Fruit fly (Drosophila melanogaster) whole organism, embryonic: Measurements from ENCODE around the gene CG14219.
A peak's percentile ranks its signal among the peaks of the same experiment; 100 is the strongest.

ENCODE experiments used
- BEAF-32 ChIP-seq: fragments of 200-800 bp; sonication (Bioruptor generic); optimal IDR thresholded peaks from 3 replicates; lab custom pipeline; 2017; ENCODE audit warnings: missing biosample characterization, missing genetic modification characterization, mild to moderate bottlenecking, moderate library complexity, missing genetic modification reagents
- CG10147 ChIP-seq: fragments of 200-800 bp; sonication (Bioruptor generic); optimal IDR thresholded peaks from 2 replicates; lab custom pipeline; 2019; ENCODE audit warnings: missing biosample characterization, mild to moderate bottlenecking, missing genetic modification characterization, moderate library complexity
- CG1024 ChIP-seq: fragments of 200-800 bp; sonication (Bioruptor generic); IDR thresholded peaks from 2 replicates; pipeline ENCODE4 v1.3.6; 2022; ENCODE audit warnings: missing biosample characterization, missing genetic modification characterization
- CG10979 ChIP-seq: fragments of 200-800 bp; sonication (Bioruptor generic); optimal IDR thresholded peaks from 2 replicates; lab custom pipeline; 2018; ENCODE audit warnings: missing biosample characterization, mild to moderate bottlenecking, missing genetic modification characterization, moderate library complexity
- CG1233 ChIP-seq: fragments of 200-800 bp; sonication (Bioruptor generic); optimal IDR thresholded peaks from 4 replicates; lab custom pipeline; 2018; ENCODE audit warnings: missing biosample characterization, mild to moderate bottlenecking, missing genetic modification characterization
- CG13894 ChIP-seq: fragments of 200-800 bp; sonication (Bioruptor generic); optimal IDR thresholded peaks from 3 replicates; lab custom pipeline; 2018; ENCODE audit warnings: missing biosample characterization, mild to moderate bottlenecking, missing genetic modification characterization, moderate library complexity
- CG17829 ChIP-seq: fragments of 200-800 bp; optimal IDR thresholded peaks from 2 replicates; lab custom pipeline; 2019; ENCODE audit warnings: missing biosample characterization, mild to moderate bottlenecking, missing genetic modification characterization, moderate library complexity
- CG18599 ChIP-seq: fragments of 200-800 bp; sonication (Bioruptor generic); optimal IDR thresholded peaks from 3 replicates; lab custom pipeline; 2017; ENCODE audit warnings: missing biosample characterization, missing genetic modification characterization, mild to moderate bottlenecking, moderate library complexity, missing genetic modification reagents
- CG33213 ChIP-seq: fragments of 200-800 bp; sonication (Bioruptor generic); optimal IDR thresholded peaks from 3 replicates; lab custom pipeline; 2016; ENCODE audit warnings: missing biosample characterization, missing genetic modification characterization
- CG4404 ChIP-seq: fragments of 200-800 bp; sonication (Bioruptor generic); IDR thresholded peaks from 2 replicates; pipeline ENCODE4 v1.3.6; 2022; ENCODE audit warnings: missing biosample characterization, missing genetic modification characterization
- CG4617 ChIP-seq: fragments of 200-800 bp; sonication (Bioruptor generic); optimal IDR thresholded peaks from 3 replicates; lab custom pipeline; 2016; ENCODE audit warnings: missing biosample characterization, missing genetic modification characterization, borderline replicate concordance
- CG7786 ChIP-seq: fragments of 200-800 bp; sonication (Bioruptor generic); optimal IDR thresholded peaks from 2 replicates; lab custom pipeline; 2016; ENCODE audit warnings: missing biosample characterization, missing genetic modification characterization
- CG8281 ChIP-seq: fragments of 200-800 bp; sonication (Bioruptor generic); optimal IDR thresholded peaks from 2 replicates; lab custom pipeline; 2018; ENCODE audit warnings: missing biosample characterization, mild to moderate bottlenecking, missing genetic modification characterization, moderate library complexity
- CG8924 ChIP-seq: fragments of 200-800 bp; optimal IDR thresholded peaks from 3 replicates; lab custom pipeline; 2019; ENCODE audit warnings: missing biosample characterization, mild to moderate bottlenecking, missing genetic modification characterization, moderate library complexity
- CG9876 ChIP-seq: fragments of 200-800 bp; sonication (Bioruptor generic); optimal IDR thresholded peaks from 2 replicates; lab custom pipeline; 2016; ENCODE audit warnings: missing biosample characterization, missing genetic modification characterization
- Chrac-16 ChIP-seq: fragments of 200-800 bp; sonication (Bioruptor generic); optimal IDR thresholded peaks from 3 replicates; lab custom pipeline; 2016; ENCODE audit warnings: missing biosample characterization, missing genetic modification characterization
- D19A ChIP-seq: fragments of 200-800 bp; optimal IDR thresholded peaks from 3 replicates; lab custom pipeline; 2019; ENCODE audit warnings: missing biosample characterization, mild to moderate bottlenecking, missing genetic modification characterization, moderate library complexity
- Deaf1 ChIP-seq: fragments of 200-800 bp; optimal IDR thresholded peaks from 3 replicates; lab custom pipeline; 2019; ENCODE audit warnings: missing biosample characterization, mild to moderate bottlenecking, missing genetic modification characterization, moderate library complexity
- Fer1 ChIP-seq: fragments of 200-800 bp; sonication (Bioruptor generic); optimal IDR thresholded peaks from 2 replicates; lab custom pipeline; 2017; ENCODE audit warnings: missing biosample characterization, mild to moderate bottlenecking, missing genetic modification characterization
- H15 ChIP-seq: fragments of 200-800 bp; sonication (Bioruptor generic); IDR thresholded peaks from 3 replicates; pipeline ENCODE4 v1.3.6; 2022; ENCODE audit warnings: missing biosample characterization, missing genetic modification characterization
- HmgZ ChIP-seq: fragments of 200-800 bp; sonication (Bioruptor generic); optimal IDR thresholded peaks from 2 replicates; lab custom pipeline; 2018; ENCODE audit warnings: missing biosample characterization, mild to moderate bottlenecking, missing genetic modification characterization
- Hr3 ChIP-seq: fragments of 200-800 bp; sonication (Bioruptor generic); optimal IDR thresholded peaks from 3 replicates; lab custom pipeline; 2016; ENCODE audit warnings: missing biosample characterization, missing genetic modification characterization
- Hr51 ChIP-seq, 2 experiments: fragments of 200-800 bp; sonication (Bioruptor generic); optimal IDR thresholded peaks; 2 replicates in 1 of 2; 3 replicates in 1 of 2; lab custom pipeline; 2016 to 2018; ENCODE audit warnings: missing biosample characterization in 2 of 2, missing genetic modification characterization in 2 of 2, mild to moderate bottlenecking in 1 of 2, moderate library complexity in 1 of 2
- MTF-1 ChIP-seq: fragments of 200-800 bp; sonication (Bioruptor generic); optimal IDR thresholded peaks from 2 replicates; lab custom pipeline; 2018; ENCODE audit warnings: missing biosample characterization, mild to moderate bottlenecking, missing genetic modification characterization, borderline replicate concordance
- Oaz ChIP-seq: fragments of 200-800 bp; sonication (Bioruptor generic); IDR thresholded peaks from 2 replicates; pipeline ENCODE4 v1.3.6; 2022; ENCODE audit warnings: missing biosample characterization, missing genetic modification characterization
- Side ChIP-seq: fragments of 200-800 bp; sonication (Bioruptor generic); optimal IDR thresholded peaks from 2 replicates; lab custom pipeline; 2016; ENCODE audit warnings: missing biosample characterization, missing genetic modification characterization
- Tbp ChIP-seq: fragments of >200 bp; optimal IDR thresholded peaks from 2 replicates; lab custom pipeline; 2018; ENCODE audit warnings: missing biosample characterization, missing genetic modification characterization
- bcd ChIP-seq: fragments of 200-800 bp; sonication (Bioruptor generic); optimal IDR thresholded peaks from 2 replicates; lab custom pipeline; 2017; ENCODE audit warnings: missing biosample characterization, mild to moderate bottlenecking, missing genetic modification characterization
- caup ChIP-seq: fragments of 200-800 bp; sonication (Bioruptor generic); optimal IDR thresholded peaks from 3 replicates; lab custom pipeline; 2017; ENCODE audit warnings: missing biosample characterization, mild to moderate bottlenecking, missing genetic modification characterization, moderate library complexity; ENCODE audit not compliant: severe bottlenecking
- dan ChIP-seq: fragments of 200-800 bp; sonication (Bioruptor generic); IDR thresholded peaks from 2 replicates; pipeline ENCODE4 v1.3.6; 2022; ENCODE audit warnings: missing biosample characterization, missing genetic modification characterization
- exex ChIP-seq: fragments of 200-800 bp; sonication (Bioruptor generic); optimal IDR thresholded peaks from 4 replicates; lab custom pipeline; 2018; ENCODE audit warnings: missing biosample characterization, mild to moderate bottlenecking, missing genetic modification characterization, moderate library complexity
- eyg ChIP-seq: fragments of 200-800 bp; sonication (Bioruptor generic); optimal IDR thresholded peaks from 3 replicates; lab custom pipeline; 2016; ENCODE audit warnings: missing biosample characterization, missing genetic modification characterization
- ham ChIP-seq: fragments of 200-800 bp; sonication (Bioruptor generic); IDR thresholded peaks from 2 replicates; pipeline ENCODE4 v1.3.6; 2022; ENCODE audit warnings: missing biosample characterization, missing genetic modification characterization
- her ChIP-seq: fragments of 200-800 bp; sonication (Bioruptor generic); optimal IDR thresholded peaks from 2 replicates; lab custom pipeline; 2016; ENCODE audit warnings: missing biosample characterization, missing genetic modification characterization
- jumu ChIP-seq: fragments of 200-800 bp; sonication (Bioruptor generic); optimal IDR thresholded peaks from 3 replicates; lab custom pipeline; 2016; ENCODE audit warnings: missing biosample characterization, missing genetic modification characterization
- lbe ChIP-seq: fragments of 200-800 bp; sonication (Bioruptor generic); optimal IDR thresholded peaks from 2 replicates; lab custom pipeline; 2016; ENCODE audit warnings: missing biosample characterization, mild to moderate bottlenecking, missing genetic modification characterization
- lola ChIP-seq, 3 experiments: fragments of >200 bp in 2 of 3; fragments of 200-800 bp in 1 of 3; sonication (Bioruptor generic) in 1 of 3; optimal IDR thresholded peaks; 2 replicates each; lab custom pipeline; 2017 to 2019; ENCODE audit warnings: missing biosample characterization in 3 of 3, missing genetic modification characterization in 3 of 3, mild to moderate bottlenecking in 1 of 3, moderate library complexity in 1 of 3
- mam ChIP-seq: fragments of 200-800 bp; sonication (Bioruptor generic); optimal IDR thresholded peaks from 3 replicates; lab custom pipeline; 2016; ENCODE audit warnings: missing biosample characterization, missing genetic modification characterization
- mirr ChIP-seq: fragments of 200-800 bp; sonication (Bioruptor generic); optimal IDR thresholded peaks from 3 replicates; lab custom pipeline; 2018; ENCODE audit warnings: missing biosample characterization, mild to moderate bottlenecking, missing genetic modification characterization
- pan ChIP-seq, 4 experiments: fragments of >200 bp in 3 of 4; fragments of 200-800 bp in 1 of 4; sonication (Bioruptor generic) in 1 of 4; optimal IDR thresholded peaks in 3 of 4; IDR thresholded peaks in 1 of 4; 2 replicates each; pipeline versions ENCODE4 v1.3.6 to Lab custom; 2017 to 2022; ENCODE audit warnings: missing biosample characterization in 2 of 4, missing genetic modification characterization in 2 of 4, mixed read lengths in 1 of 4
- run ChIP-seq: fragments of 200-800 bp; sonication (Bioruptor generic); optimal IDR thresholded peaks from 3 replicates; lab custom pipeline; 2018; ENCODE audit warnings: missing biosample characterization, mild to moderate bottlenecking, missing genetic modification characterization
- sima ChIP-seq: fragments of 200-800 bp; sonication (Bioruptor generic); optimal IDR thresholded peaks from 2 replicates; lab custom pipeline; 2016; ENCODE audit warnings: missing biosample characterization, missing genetic modification characterization
- sisA ChIP-seq: fragments of 200-800 bp; sonication (Bioruptor generic); IDR thresholded peaks from 2 replicates; pipeline ENCODE4 v1.3.6; 2022; ENCODE audit warnings: missing biosample characterization, missing genetic modification characterization
- slou ChIP-seq: fragments of 200-800 bp; sonication (Bioruptor generic); optimal IDR thresholded peaks from 3 replicates; lab custom pipeline; 2016; ENCODE audit warnings: missing biosample characterization, missing genetic modification characterization
- tna ChIP-seq: fragments of 200-800 bp; sonication (Bioruptor generic); IDR thresholded peaks from 2 replicates; pipeline ENCODE4 v1.3.6; 2022; ENCODE audit warnings: missing biosample characterization, missing genetic modification characterization; ENCODE audit not compliant: partially characterized antibody

The CG14219 gene

dm6 chrX:19601644-19602043 is 11.7 kb upstream of the CG14219 start, which contains the start of gene CG14220 (continued):
- no peak for TF ChIP-seq Hr3 (GFP tag; lab: Kevin White, UChicago)
- TF ChIP-seq caup (GFP tag; lab: Kevin White, UChicago), result no peak
- peak; percentile 40 for TF ChIP-seq CG13894 (tag; lab: Kevin White, UChicago)
- no peak for TF ChIP-seq CG9876 (GFP tag; lab: Kevin White, UChicago)
- no peak for TF ChIP-seq run
- TF ChIP-seq CG33213 (GFP tag; lab: Kevin White, UChicago), result peak; percentile 64
- no peak for TF ChIP-seq sima (GFP tag; lab: Kevin White, UChicago)
- TF ChIP-seq exex, result peak; percentile 6
- TF ChIP-seq her (GFP tag; lab: Kevin White, UChicago), result no peak
- no peak for TF ChIP-seq CG10979 (tag; lab: Kevin White, UChicago)
- no peak for TF ChIP-seq ham (GFP tag; lab: Robert Waterston, UW)
- no peak for TF ChIP-seq sisA (GFP tag; lab: Robert Waterston, UW)
- TF ChIP-seq mam, result no peak
- TF ChIP-seq mirr, result no peak
- TF ChIP-seq Deaf1 (tag; lab: Kevin White, UChicago), result no peak
- no peak for TF ChIP-seq MTF-1 (GFP tag; lab: Kevin White, UChicago)
- TF ChIP-seq eyg (GFP tag; lab: Kevin White, UChicago), result no peak
- TF ChIP-seq HmgZ, result peak; percentile 66
- TF ChIP-seq CG8281 (tag; lab: Kevin White, UChicago), result no peak
- TF ChIP-seq CG1233 (GFP tag; lab: Kevin White, UChicago), result no peak
- TF ChIP-seq tna (GFP tag; lab: Robert Waterston, UW), result peak; percentile 94
- no peak for TF ChIP-seq D19A
- no peak for TF ChIP-seq Oaz (GFP tag; lab: Robert Waterston, UW)
- no peak for TF ChIP-seq Hr51 (GFP tag; optimal IDR thresholded peaks at IDR 0.05; lab: Kevin White, UChicago)
- peak; percentile 90 for TF ChIP-seq BEAF-32 (GFP tag; lab: Kevin White, UChicago)
- TF ChIP-seq jumu (GFP tag; lab: Kevin White, UChicago), result no peak
- peak; percentile 43 for TF ChIP-seq CG4617 (GFP tag; lab: Kevin White, UChicago)
- no peak for TF ChIP-seq bcd (GFP tag; lab: Kevin White, UChicago)
- no peak for TF ChIP-seq Side (GFP tag; lab: Kevin White, UChicago)
- TF ChIP-seq CG7786 (GFP tag; lab: Kevin White, UChicago), result no peak
- peak; percentile 48 for TF ChIP-seq Fer1
- peak; percentile 22 for TF ChIP-seq CG8924 (tag; lab: Kevin White, UChicago)
- TF ChIP-seq slou, result no peak
- TF ChIP-seq CG1024, result no peak
- TF ChIP-seq CG10147 (GFP tag; lab: Kevin White, UChicago), result no peak
- peak; percentile 32 for TF ChIP-seq lbe (GFP tag; lab: Kevin White, UChicago)
- no peak for TF ChIP-seq H15
- no peak for TF ChIP-seq Chrac-16 (GFP tag; lab: Kevin White, UChicago)
- TF ChIP-seq pan (optimal IDR thresholded peaks at IDR 0.05; lab: Kevin White, UChicago), result no peak
- no peak for TF ChIP-seq pan (GFP tag; optimal IDR thresholded peaks at IDR 0.05 in 1 of 2, IDR thresholded peaks at IDR 0.05 in 1 of 2)
- TF ChIP-seq CG17829, result peak; percentile 37
- TF ChIP-seq Tbp (GFP tag; lab: Kevin White, UChicago), result no peak
- no peak for TF ChIP-seq lola (GFP tag; optimal IDR thresholded peaks at IDR 0.05; lab: Kevin White, UChicago)
- no peak for TF ChIP-seq dan
- TF ChIP-seq CG18599, result no peak
- TF ChIP-seq CG4404 (GFP tag; lab: Robert Waterston, UW), result no peak
